Worm (Caenorhabditis elegans) whole organism, L3 larva: Measurements from ENCODE around the gene F21C10.6.

ENCODE experiments used
- ZK546.5 ChIP-seq: sonication (generic microtip); optimal IDR thresholded peaks from 2 replicates; lab custom pipeline; 2017; ENCODE audit warnings: missing biosample characterization, missing genetic modification characterization
- aly-2 ChIP-seq: fragments of 150-350 bp; optimal IDR thresholded peaks from 2 replicates; lab custom pipeline; 2014; ENCODE audit warnings: missing biosample characterization, missing genetic modification characterization
- ama-1 ChIP-seq: fragments of 150-350 bp; optimal IDR thresholded peaks from 2 replicates; lab custom pipeline; 2018
- ceh-9 ChIP-seq: sonication (generic microtip); optimal IDR thresholded peaks from 2 replicates; lab custom pipeline; 2018; ENCODE audit warnings: missing biosample characterization, missing genetic modification characterization
- egl-27 ChIP-seq: sonication (generic microtip); optimal IDR thresholded peaks from 4 replicates; lab custom pipeline; 2017; ENCODE audit warnings: missing biosample characterization, missing genetic modification reagents, missing genetic modification characterization
- egl-5 ChIP-seq: fragments of 150-350 bp; optimal IDR thresholded peaks from 2 replicates; lab custom pipeline; 2017; ENCODE audit warnings: missing biosample characterization, missing genetic modification reagents, missing genetic modification characterization, inconsistent platforms
- elt-1 ChIP-seq: fragments of 150-350 bp; optimal IDR thresholded peaks from 2 replicates; lab custom pipeline; 2014; ENCODE audit warnings: missing biosample characterization, missing genetic modification characterization
- elt-2 ChIP-seq: sonication (generic microtip); optimal IDR thresholded peaks from 2 replicates; lab custom pipeline; 2016; ENCODE audit warnings: missing genetic modification reagents, mild to moderate bottlenecking, missing genetic modification characterization, missing compliant biosample characterization
- elt-3 ChIP-seq, 3 experiments: fragments of 150-350 bp in 1 of 3; sonication (generic microtip) in 2 of 3; optimal IDR thresholded peaks; 2 replicates in 2 of 3; 4 replicates in 1 of 3; lab custom pipeline; 2014 to 2017; ENCODE audit warnings: missing biosample characterization in 3 of 3, missing genetic modification characterization in 3 of 3
- eor-1 ChIP-seq, 2 experiments: fragments of 150-350 bp; optimal IDR thresholded peaks; 2 replicates each; lab custom pipeline; 2014 to 2018; ENCODE audit warnings: missing biosample characterization in 2 of 2, missing genetic modification characterization in 2 of 2
- fkh-10 ChIP-seq: sonication (generic microtip); optimal IDR thresholded peaks from 2 replicates; lab custom pipeline; 2017; ENCODE audit warnings: missing biosample characterization, missing genetic modification reagents, missing genetic modification characterization
- fkh-2 ChIP-seq: fragments of 150-350 bp; optimal IDR thresholded peaks from 2 replicates; lab custom pipeline; 2014; ENCODE audit warnings: missing biosample characterization, missing genetic modification reagents, missing genetic modification characterization
- hmg-11 ChIP-seq: sonication (generic microtip); optimal IDR thresholded peaks from 2 replicates; lab custom pipeline; 2016; ENCODE audit warnings: missing genetic modification characterization, missing compliant biosample characterization
- jun-1 ChIP-seq: fragments of 150-350 bp; optimal IDR thresholded peaks from 2 replicates; lab custom pipeline; 2014; ENCODE audit warnings: missing biosample characterization, missing genetic modification reagents, missing genetic modification characterization
- lin-15B ChIP-seq: fragments of 150-350 bp; optimal IDR thresholded peaks from 2 replicates; lab custom pipeline; 2014; ENCODE audit warnings: missing biosample characterization, missing genetic modification characterization
- nfya-1 ChIP-seq: sonication (generic microtip); optimal IDR thresholded peaks from 2 replicates; lab custom pipeline; 2017; ENCODE audit warnings: missing genetic modification characterization, mild to moderate bottlenecking, missing compliant biosample characterization, antibody characterized with exemption, moderate library complexity; ENCODE audit not compliant: insufficient read depth
- nhr-12 ChIP-seq: fragments of 150-350 bp; optimal IDR thresholded peaks from 2 replicates; lab custom pipeline; 2014; ENCODE audit warnings: missing biosample characterization, missing genetic modification characterization
- nhr-23 ChIP-seq: fragments of 150-350 bp; optimal IDR thresholded peaks from 2 replicates; lab custom pipeline; 2014; ENCODE audit warnings: missing biosample characterization, missing genetic modification reagents, missing genetic modification characterization
- nhr-25 ChIP-seq: sonication (generic microtip); optimal IDR thresholded peaks from 2 replicates; lab custom pipeline; 2017; ENCODE audit warnings: missing biosample characterization, missing genetic modification characterization
- nhr-43 ChIP-seq: sonication (generic microtip); optimal IDR thresholded peaks from 2 replicates; lab custom pipeline; 2016; ENCODE audit warnings: mild to moderate bottlenecking, missing genetic modification characterization, missing compliant biosample characterization; ENCODE audit not compliant: poor library complexity, severe bottlenecking
- nhr-67 ChIP-seq: fragments of 150-350 bp; optimal IDR thresholded peaks from 2 replicates; lab custom pipeline; 2014; ENCODE audit warnings: missing biosample characterization, missing genetic modification characterization
- pqm-1 ChIP-seq: fragments of 150-350 bp; optimal IDR thresholded peaks from 2 replicates; lab custom pipeline; 2017; ENCODE audit warnings: missing biosample characterization, missing genetic modification characterization, inconsistent platforms
- sea-2 ChIP-seq: fragments of 150-350 bp; sonication (generic microtip); optimal IDR thresholded peaks from 4 replicates; lab custom pipeline; 2014; ENCODE audit warnings: missing biosample characterization, missing genetic modification reagents, missing genetic modification characterization
- unc-62 ChIP-seq: fragments of 150-350 bp; sonication (generic microtip); optimal IDR thresholded peaks from 4 replicates; lab custom pipeline; 2014; ENCODE audit warnings: missing biosample characterization, missing genetic modification reagents, missing genetic modification characterization
- zag-1 ChIP-seq: fragments of 150-350 bp; optimal IDR thresholded peaks from 2 replicates; lab custom pipeline; 2014; ENCODE audit warnings: missing biosample characterization, missing genetic modification characterization
- ztf-4 ChIP-seq: fragments of 150-350 bp; optimal IDR thresholded peaks from 2 replicates; lab custom pipeline; 2014; ENCODE audit warnings: missing biosample characterization, missing genetic modification characterization

The F21C10.6 gene

DNA sequence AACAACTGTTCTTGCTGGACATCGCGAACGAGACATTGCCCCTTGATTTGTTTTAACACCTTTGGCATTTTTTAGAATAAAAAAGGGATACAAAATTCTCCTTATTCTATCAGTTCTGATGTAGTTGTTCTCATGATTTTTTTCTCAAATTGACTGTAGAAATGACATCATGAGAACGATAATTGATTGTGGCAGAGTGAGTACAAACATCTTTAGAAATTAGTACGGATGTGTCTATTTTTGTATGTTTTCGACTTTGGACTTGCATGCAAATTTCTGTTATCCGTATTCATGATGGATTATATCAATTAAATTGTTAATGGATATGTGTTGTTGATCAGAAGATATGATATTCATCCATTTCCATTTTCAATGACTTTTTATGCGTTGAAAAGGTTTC lies 23.9 kb downstream of the F21C10.6 start:
- TF ChIP-seq elt-1 (tag; lab: Kevin White, UChicago) (no peak), lin-15B (no peak), hmg-11 (tag; lab: Kevin White, UChicago) (no peak), egl-27 (tag; lab: Kevin White, UChicago) (no peak), aly-2 (tag; lab: Kevin White, UChicago) (no peak), pqm-1 (tag; lab: Kevin White, UChicago) (no peak)
- TF ChIP-seq, all 47 proteins: peak for 0

DNA sequence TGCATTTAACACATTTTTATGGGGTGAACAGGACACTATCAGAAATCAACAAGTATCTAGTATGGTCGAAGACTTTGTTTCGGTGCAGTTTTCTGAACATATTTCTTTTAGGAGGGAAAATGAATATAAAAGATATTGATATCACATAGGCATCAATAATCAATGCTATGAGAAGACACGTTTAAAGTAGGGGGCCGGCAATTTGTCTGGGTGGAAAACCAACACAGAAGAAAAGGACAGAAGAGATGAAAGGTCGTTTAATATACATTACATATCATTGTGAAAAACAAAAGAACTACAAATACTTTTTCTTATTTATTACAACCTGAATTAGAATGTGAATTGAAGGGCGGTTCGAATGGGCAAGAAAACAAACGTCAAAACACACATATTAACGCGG lies 28.1 kb downstream of the F21C10.6 start:
- TF ChIP-seq nhr-25 (tag; lab: Kevin White, UChicago) (peak; percentile 16), ZK546.5 (tag; lab: Kevin White, UChicago) (no peak)

DNA sequence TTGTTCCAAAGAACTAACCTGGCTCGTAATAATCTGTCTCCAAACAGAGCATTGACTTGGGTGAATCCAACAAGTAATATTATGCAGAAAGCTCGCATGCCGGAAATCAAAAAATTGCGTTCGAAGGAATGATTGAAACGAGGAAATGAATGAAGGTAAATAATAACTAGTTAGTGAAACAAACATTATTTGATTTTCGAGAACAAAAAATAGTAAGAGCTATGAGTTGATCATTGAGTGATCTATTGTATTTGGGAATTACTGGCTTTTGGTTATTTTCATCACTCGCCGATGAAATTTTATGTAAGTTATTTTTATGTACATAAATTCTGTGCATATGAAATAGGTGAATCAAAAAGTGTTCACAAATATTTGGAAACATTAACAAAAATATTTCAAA lies 30.5 kb downstream of the F21C10.6 start, which contains the start of gene B0222.5:
B0222.5 (minus strand) TSS at position 101 of the 400 bp plus-strand sequence.
- no peak for TF ChIP-seq lin-15B
- no peak for TF ChIP-seq nhr-12 (tag; lab: Kevin White, UChicago)
- no peak for TF ChIP-seq fkh-10
- no peak for TF ChIP-seq fkh-2 (tag; lab: Kevin White, UChicago)
- TF ChIP-seq ceh-9 (tag; lab: Kevin White, UChicago): no peak
- no peak for TF ChIP-seq elt-2 (tag; lab: Kevin White, UChicago)
- no peak for TF ChIP-seq sea-2 (GFP tag; lab: Kevin White, UChicago)
- TF ChIP-seq ama-1 (lab: Kevin White, UChicago): no peak
- TF ChIP-seq jun-1 (tag; lab: Kevin White, UChicago): no peak
- TF ChIP-seq nhr-67 (tag; lab: Kevin White, UChicago): no peak
- no peak for TF ChIP-seq nfya-1 (tag; lab: Kevin White, UChicago)
- TF ChIP-seq ztf-4: no peak
- no peak for TF ChIP-seq nhr-43 (tag; lab: Kevin White, UChicago)
- TF ChIP-seq hmg-11 (tag; lab: Kevin White, UChicago): no peak
- no peak for TF ChIP-seq unc-62 (GFP tag; lab: Kevin White, UChicago)
- no peak for TF ChIP-seq egl-5 (tag; lab: Kevin White, UChicago)

DNA sequence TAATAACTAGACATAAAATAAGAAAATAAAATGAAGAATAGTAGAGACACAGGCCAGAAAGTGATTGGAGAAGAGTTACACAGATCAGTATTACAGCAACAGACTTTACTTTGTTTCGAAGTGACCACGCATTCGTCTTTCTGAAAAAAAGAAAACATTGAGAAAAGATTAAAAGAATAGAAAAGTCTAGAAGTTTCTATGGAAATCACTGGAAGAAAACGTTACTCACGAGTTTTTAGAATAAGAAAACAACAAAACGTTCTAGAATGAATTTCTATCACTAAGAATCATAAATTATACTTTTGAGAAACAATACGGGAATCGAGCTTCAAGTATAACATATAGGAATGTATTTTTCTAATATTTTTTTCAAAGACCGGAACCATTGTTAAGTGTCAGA lies 31.3 kb downstream of the F21C10.6 start:
- TF ChIP-seq jun-1 (tag; lab: Kevin White, UChicago) (no peak), fkh-2 (tag; lab: Kevin White, UChicago) (no peak), sea-2 (GFP tag; lab: Kevin White, UChicago) (no peak)

DNA sequence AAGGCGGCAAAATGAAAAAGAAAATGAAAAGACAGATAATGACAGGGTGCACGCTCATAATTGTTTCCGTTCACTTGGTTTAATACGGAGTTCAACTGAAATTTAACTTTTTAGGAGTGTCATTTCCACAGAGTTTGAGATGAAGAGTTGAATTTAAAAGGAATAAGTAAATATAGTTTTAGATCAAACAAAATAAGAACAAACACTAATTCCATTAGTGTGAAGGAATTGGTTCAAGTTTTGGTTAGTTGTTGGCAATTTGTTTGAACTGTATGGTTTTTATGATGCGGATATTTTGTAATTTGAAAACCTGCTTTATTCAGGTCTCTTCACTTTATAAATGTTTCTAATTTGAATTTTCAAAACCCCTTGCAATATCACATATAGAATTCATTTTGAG lies 32.4 kb downstream of the F21C10.6 start, which contains the start of gene B0222.15:
B0222.15 (minus strand) TSS at position 101 of the 400 bp plus-strand sequence.
- no peak for TF ChIP-seq lin-15B
- no peak for TF ChIP-seq zag-1
- no peak for TF ChIP-seq eor-1 (tag; optimal IDR thresholded peaks at IDR 0.05; lab: Kevin White, UChicago)
- TF ChIP-seq elt-3 (tag; optimal IDR thresholded peaks at IDR 0.05; lab: Kevin White, UChicago): no peak
- no peak for TF ChIP-seq ztf-4
- no peak for TF ChIP-seq egl-27 (tag; lab: Kevin White, UChicago)
- TF ChIP-seq nhr-23: no peak
- no peak for TF ChIP-seq egl-5 (tag; lab: Kevin White, UChicago)
- no peak for TF ChIP-seq ama-1 (lab: Kevin White, UChicago)
- no peak for TF ChIP-seq nhr-43 (tag; lab: Kevin White, UChicago)
- TF ChIP-seq elt-1 (tag; lab: Kevin White, UChicago): no peak

DNA sequence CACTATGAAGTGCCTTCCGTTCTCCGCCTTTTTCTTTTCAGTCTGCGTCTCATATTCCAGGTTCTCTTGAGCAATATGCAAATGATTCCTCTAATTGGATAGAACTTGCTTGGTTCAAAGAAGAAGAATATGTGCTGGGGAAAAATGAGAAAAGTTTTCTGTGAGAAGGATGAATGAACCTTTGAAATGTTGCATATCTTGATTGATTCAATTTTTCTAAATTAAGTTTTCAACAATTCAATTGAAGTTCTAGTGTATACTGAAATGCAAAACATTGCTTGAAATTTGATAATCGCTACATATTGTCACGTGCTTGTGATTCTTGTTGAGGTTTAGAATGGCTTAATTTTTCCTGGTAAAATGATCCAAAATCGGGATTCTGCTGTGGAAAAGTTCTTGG lies 33.3 kb downstream of the F21C10.6 start:
- TF ChIP-seq ama-1 (lab: Kevin White, UChicago) (no peak), fkh-10 (peak; percentile 96)

DNA sequence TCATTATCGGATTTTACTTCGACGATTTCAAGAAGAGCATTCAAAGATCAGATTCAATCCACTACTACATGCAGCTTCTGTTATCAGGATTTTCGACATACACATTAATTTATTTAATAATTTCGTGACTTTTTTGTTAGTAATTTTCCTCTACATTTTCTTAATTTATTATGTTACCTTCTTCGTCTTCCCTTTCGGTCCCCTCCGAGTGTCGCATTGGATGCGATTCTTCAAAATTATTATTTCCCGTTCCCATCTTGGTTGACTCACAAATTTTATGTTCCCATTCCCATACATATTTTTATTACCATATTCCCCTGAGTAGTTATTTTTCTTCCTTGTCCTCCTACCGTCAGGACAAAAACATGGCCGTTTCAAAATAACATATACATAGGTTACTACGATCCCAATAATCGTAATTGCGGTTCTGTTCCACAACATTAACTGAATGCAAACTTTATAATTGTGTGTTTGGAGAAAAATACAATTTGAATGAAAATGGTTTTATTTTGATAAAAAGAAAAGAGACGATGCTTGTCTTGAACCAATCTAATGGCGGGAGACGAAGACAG lies 35.0 kb downstream of the F21C10.6 start:
- TF ChIP-seq ama-1 (lab: Kevin White, UChicago) (peak; percentile 68), nfya-1 (tag; lab: Kevin White, UChicago) (peak; percentile 34), nhr-25 (tag; lab: Kevin White, UChicago) (peak; percentile 88)
- TF ChIP-seq, all 47 proteins: peak for 3; not testable (repeated sequence) for 44
